Fruit fly (Drosophila melanogaster) Kc167 (cell line): ENCODE results near the gene CG14210.

Experiments used
- Myc ChIP-seq: fragments of >200 bp; optimal IDR thresholded peaks from 2 replicates; lab custom pipeline; 2017; ENCODE audit warnings: missing external identifiers
- Sin3A ChIP-seq: fragments of >200 bp; optimal IDR thresholded peaks from 2 replicates; lab custom pipeline; 2018; ENCODE audit warnings: missing external identifiers
- h ChIP-seq: fragments of >200 bp; optimal IDR thresholded peaks from 3 replicates; lab custom pipeline; 2018; ENCODE audit warnings: missing external identifiers
- insv ChIP-seq: fragments of >200 bp; optimal IDR thresholded peaks from 3 replicates; lab custom pipeline; 2018; ENCODE audit warnings: missing external identifiers
- psq ChIP-seq: fragments of >200 bp; optimal IDR thresholded peaks from 2 replicates; lab custom pipeline; 2017; ENCODE audit warnings: missing external identifiers
- ttk ChIP-seq: sonication (Bioruptor generic); optimal IDR thresholded peaks from 2 replicates; lab custom pipeline; 2017; ENCODE audit warnings: missing external identifiers

dm6 chrX:19606558-19606957, 9.4 kb upstream of the CG14210 start:
- no peak for TF ChIP-seq ttk (lab: Kevin White, UChicago)
- no peak for TF ChIP-seq Myc (lab: Kevin White, UChicago)
- TF ChIP-seq insv (lab: Kevin White, UChicago), result no peak
- TF ChIP-seq h, result no peak
- no peak for TF ChIP-seq psq (lab: Kevin White, UChicago)
- TF ChIP-seq Sin3A (lab: Kevin White, UChicago), result no peak
